Worm (Caenorhabditis elegans) whole organism, L3 larva: ENCODE data around the gene F56A11.6.

Experiments
- R02D3.7 ChIP-seq: fragments of 150-350 bp; optimal IDR thresholded peaks from 2 replicates; lab custom pipeline; 2014; ENCODE audit warnings: missing biosample characterization, missing genetic modification characterization
- ZK546.5 ChIP-seq: sonication (generic microtip); optimal IDR thresholded peaks from 2 replicates; lab custom pipeline; 2017; ENCODE audit warnings: missing biosample characterization, missing genetic modification characterization
- aly-2 ChIP-seq: fragments of 150-350 bp; optimal IDR thresholded peaks from 2 replicates; lab custom pipeline; 2014; ENCODE audit warnings: missing biosample characterization, missing genetic modification characterization
- ama-1 ChIP-seq: fragments of 150-350 bp; optimal IDR thresholded peaks from 2 replicates; lab custom pipeline; 2018
- ceh-16 ChIP-seq: sonication (generic microtip); optimal IDR thresholded peaks from 2 replicates; lab custom pipeline; 2017; ENCODE audit warnings: missing biosample characterization, missing genetic modification characterization
- ceh-28 ChIP-seq: fragments of 150-350 bp; optimal IDR thresholded peaks from 2 replicates; lab custom pipeline; 2014; ENCODE audit warnings: missing biosample characterization, missing genetic modification reagents, missing genetic modification characterization
- ceh-82 ChIP-seq: fragments of 150-350 bp; optimal IDR thresholded peaks from 2 replicates; lab custom pipeline; 2014; ENCODE audit warnings: missing biosample characterization, missing genetic modification characterization
- ceh-9 ChIP-seq: sonication (generic microtip); optimal IDR thresholded peaks from 2 replicates; lab custom pipeline; 2018; ENCODE audit warnings: missing biosample characterization, missing genetic modification characterization
- daf-12 ChIP-seq: fragments of 150-350 bp; optimal IDR thresholded peaks from 2 replicates; lab custom pipeline; 2014; ENCODE audit warnings: missing biosample characterization, missing genetic modification reagents, missing genetic modification characterization
- egl-27 ChIP-seq: sonication (generic microtip); optimal IDR thresholded peaks from 4 replicates; lab custom pipeline; 2017; ENCODE audit warnings: missing biosample characterization, missing genetic modification reagents, missing genetic modification characterization
- egl-5 ChIP-seq: fragments of 150-350 bp; optimal IDR thresholded peaks from 2 replicates; lab custom pipeline; 2017; ENCODE audit warnings: missing biosample characterization, missing genetic modification reagents, missing genetic modification characterization, inconsistent platforms
- elt-1 ChIP-seq: fragments of 150-350 bp; optimal IDR thresholded peaks from 2 replicates; lab custom pipeline; 2014; ENCODE audit warnings: missing biosample characterization, missing genetic modification characterization
- elt-2 ChIP-seq: sonication (generic microtip); optimal IDR thresholded peaks from 2 replicates; lab custom pipeline; 2016; ENCODE audit warnings: missing genetic modification reagents, mild to moderate bottlenecking, missing genetic modification characterization, missing compliant biosample characterization
- elt-3 ChIP-seq, 3 experiments: fragments of 150-350 bp in 1 of 3; sonication (generic microtip) in 2 of 3; optimal IDR thresholded peaks; 2 replicates in 2 of 3; 4 replicates in 1 of 3; lab custom pipeline; 2014 to 2017; ENCODE audit warnings: missing biosample characterization in 3 of 3, missing genetic modification characterization in 3 of 3
- eor-1 ChIP-seq, 2 experiments: fragments of 150-350 bp; optimal IDR thresholded peaks; 2 replicates each; lab custom pipeline; 2014 to 2018; ENCODE audit warnings: missing biosample characterization in 2 of 2, missing genetic modification characterization in 2 of 2
- fkh-10 ChIP-seq: sonication (generic microtip); optimal IDR thresholded peaks from 2 replicates; lab custom pipeline; 2017; ENCODE audit warnings: missing biosample characterization, missing genetic modification reagents, missing genetic modification characterization
- fkh-2 ChIP-seq: fragments of 150-350 bp; optimal IDR thresholded peaks from 2 replicates; lab custom pipeline; 2014; ENCODE audit warnings: missing biosample characterization, missing genetic modification reagents, missing genetic modification characterization
- fos-1 ChIP-seq: fragments of 150-350 bp; optimal IDR thresholded peaks from 2 replicates; lab custom pipeline; 2014; ENCODE audit warnings: missing biosample characterization, missing genetic modification characterization
- hmg-11 ChIP-seq: sonication (generic microtip); optimal IDR thresholded peaks from 2 replicates; lab custom pipeline; 2016; ENCODE audit warnings: missing genetic modification characterization, missing compliant biosample characterization
- jun-1 ChIP-seq: fragments of 150-350 bp; optimal IDR thresholded peaks from 2 replicates; lab custom pipeline; 2014; ENCODE audit warnings: missing biosample characterization, missing genetic modification reagents, missing genetic modification characterization
- lin-15B ChIP-seq: fragments of 150-350 bp; optimal IDR thresholded peaks from 2 replicates; lab custom pipeline; 2014; ENCODE audit warnings: missing biosample characterization, missing genetic modification characterization
- lin-39 ChIP-seq: fragments of 150-350 bp; optimal IDR thresholded peaks from 2 replicates; lab custom pipeline; 2018; ENCODE audit warnings: missing biosample characterization, missing genetic modification reagents, missing genetic modification characterization
- lsy-12 ChIP-seq: sonication (generic microtip); optimal IDR thresholded peaks from 2 replicates; lab custom pipeline; 2016; ENCODE audit warnings: mild to moderate bottlenecking, missing genetic modification characterization, missing compliant biosample characterization
- mdl-1 ChIP-seq: fragments of 150-350 bp; optimal IDR thresholded peaks from 2 replicates; lab custom pipeline; 2014; ENCODE audit warnings: missing biosample characterization, missing genetic modification characterization
- mml-1 ChIP-seq: fragments of 150-350 bp; sonication (generic microtip); optimal IDR thresholded peaks from 3 replicates; lab custom pipeline; 2014; ENCODE audit warnings: missing biosample characterization, missing genetic modification characterization
- nfya-1 ChIP-seq: sonication (generic microtip); optimal IDR thresholded peaks from 2 replicates; lab custom pipeline; 2017; ENCODE audit warnings: missing genetic modification characterization, mild to moderate bottlenecking, missing compliant biosample characterization, antibody characterized with exemption, moderate library complexity; ENCODE audit not compliant: insufficient read depth
- nhr-11 ChIP-seq: fragments of 150-350 bp; optimal IDR thresholded peaks from 2 replicates; lab custom pipeline; 2014; ENCODE audit warnings: missing biosample characterization, missing genetic modification characterization
- nhr-12 ChIP-seq: fragments of 150-350 bp; optimal IDR thresholded peaks from 2 replicates; lab custom pipeline; 2014; ENCODE audit warnings: missing biosample characterization, missing genetic modification characterization
- nhr-23 ChIP-seq: fragments of 150-350 bp; optimal IDR thresholded peaks from 2 replicates; lab custom pipeline; 2014; ENCODE audit warnings: missing biosample characterization, missing genetic modification reagents, missing genetic modification characterization
- nhr-237 ChIP-seq: fragments of 150-350 bp; optimal IDR thresholded peaks from 2 replicates; lab custom pipeline; 2014; ENCODE audit warnings: missing biosample characterization, missing genetic modification characterization
- nhr-25 ChIP-seq: sonication (generic microtip); optimal IDR thresholded peaks from 2 replicates; lab custom pipeline; 2017; ENCODE audit warnings: missing biosample characterization, missing genetic modification characterization
- nhr-28 ChIP-seq: fragments of 150-350 bp; optimal IDR thresholded peaks from 2 replicates; lab custom pipeline; 2014; ENCODE audit warnings: missing biosample characterization, missing genetic modification characterization
- nhr-43 ChIP-seq: sonication (generic microtip); optimal IDR thresholded peaks from 2 replicates; lab custom pipeline; 2016; ENCODE audit warnings: mild to moderate bottlenecking, missing genetic modification characterization, missing compliant biosample characterization; ENCODE audit not compliant: poor library complexity, severe bottlenecking
- nhr-67 ChIP-seq: fragments of 150-350 bp; optimal IDR thresholded peaks from 2 replicates; lab custom pipeline; 2014; ENCODE audit warnings: missing biosample characterization, missing genetic modification characterization
- nhr-76 ChIP-seq: fragments of 150-350 bp; sonication (generic microtip); optimal IDR thresholded peaks from 5 replicates; lab custom pipeline; 2014; ENCODE audit warnings: missing biosample characterization, missing genetic modification characterization
- nhr-77 ChIP-seq: fragments of 150-350 bp; optimal IDR thresholded peaks from 2 replicates; lab custom pipeline; 2014; ENCODE audit warnings: missing biosample characterization, missing genetic modification characterization
- pha-4 ChIP-seq: fragments of 150-350 bp; optimal IDR thresholded peaks from 2 replicates; lab custom pipeline; 2014; ENCODE audit warnings: missing biosample characterization, missing genetic modification reagents, missing genetic modification characterization
- pqm-1 ChIP-seq: fragments of 150-350 bp; optimal IDR thresholded peaks from 2 replicates; lab custom pipeline; 2017; ENCODE audit warnings: missing biosample characterization, missing genetic modification characterization, inconsistent platforms
- sea-2 ChIP-seq: fragments of 150-350 bp; sonication (generic microtip); optimal IDR thresholded peaks from 4 replicates; lab custom pipeline; 2014; ENCODE audit warnings: missing biosample characterization, missing genetic modification reagents, missing genetic modification characterization
- skn-1 ChIP-seq: fragments of 150-350 bp; optimal IDR thresholded peaks from 2 replicates; lab custom pipeline; 2014; ENCODE audit warnings: missing biosample characterization, missing genetic modification characterization
- snpc-4 ChIP-seq: fragments of 150-350 bp; optimal IDR thresholded peaks from 2 replicates; lab custom pipeline; 2014; ENCODE audit warnings: missing biosample characterization, missing genetic modification characterization
- tbx-2 ChIP-seq: sonication (generic microtip); optimal IDR thresholded peaks from 2 replicates; lab custom pipeline; 2016; ENCODE audit warnings: mild to moderate bottlenecking, missing genetic modification characterization, missing compliant biosample characterization
- unc-39 ChIP-seq: sonication (generic microtip); optimal IDR thresholded peaks from 4 replicates; lab custom pipeline; 2017; ENCODE audit warnings: missing biosample characterization, missing genetic modification characterization
- unc-62 ChIP-seq: fragments of 150-350 bp; sonication (generic microtip); optimal IDR thresholded peaks from 4 replicates; lab custom pipeline; 2014; ENCODE audit warnings: missing biosample characterization, missing genetic modification reagents, missing genetic modification characterization
- zag-1 ChIP-seq: fragments of 150-350 bp; optimal IDR thresholded peaks from 2 replicates; lab custom pipeline; 2014; ENCODE audit warnings: missing biosample characterization, missing genetic modification characterization
- ztf-11 ChIP-seq: fragments of 150-350 bp; optimal IDR thresholded peaks from 2 replicates; lab custom pipeline; 2014; ENCODE audit warnings: missing biosample characterization, missing genetic modification characterization
- ztf-4 ChIP-seq: fragments of 150-350 bp; optimal IDR thresholded peaks from 2 replicates; lab custom pipeline; 2014; ENCODE audit warnings: missing biosample characterization, missing genetic modification characterization

F56A11.6 gene

ce11 chrIV:622989-623388 lies 41.0 kb upstream of the F56A11.6 start:
- TF ChIP-seq ceh-9 (tag; lab: Kevin White, UChicago): no peak
- TF ChIP-seq R02D3.7 (tag; lab: Kevin White, UChicago): no peak
- no peak for TF ChIP-seq lin-39
- TF ChIP-seq skn-1 (tag; lab: Kevin White, UChicago): no peak
- TF ChIP-seq fkh-2 (tag; lab: Kevin White, UChicago): no peak
- TF ChIP-seq ZK546.5: no peak
- no peak for TF ChIP-seq nhr-77 (tag; lab: Kevin White, UChicago)
- TF ChIP-seq egl-5 (tag; lab: Kevin White, UChicago): no peak
- TF ChIP-seq nhr-12 (tag; lab: Kevin White, UChicago): no peak
- no peak for TF ChIP-seq hmg-11
- no peak for TF ChIP-seq nhr-67
- no peak for TF ChIP-seq ztf-11 (tag; lab: Kevin White, UChicago)
- TF ChIP-seq elt-3 (tag; optimal IDR thresholded peaks at IDR 0.05; lab: Kevin White, UChicago): no peak
- no peak for TF ChIP-seq nhr-25 (tag; lab: Kevin White, UChicago)
- no peak for TF ChIP-seq ama-1
- no peak for TF ChIP-seq nhr-43 (tag; lab: Kevin White, UChicago)

DNA sequence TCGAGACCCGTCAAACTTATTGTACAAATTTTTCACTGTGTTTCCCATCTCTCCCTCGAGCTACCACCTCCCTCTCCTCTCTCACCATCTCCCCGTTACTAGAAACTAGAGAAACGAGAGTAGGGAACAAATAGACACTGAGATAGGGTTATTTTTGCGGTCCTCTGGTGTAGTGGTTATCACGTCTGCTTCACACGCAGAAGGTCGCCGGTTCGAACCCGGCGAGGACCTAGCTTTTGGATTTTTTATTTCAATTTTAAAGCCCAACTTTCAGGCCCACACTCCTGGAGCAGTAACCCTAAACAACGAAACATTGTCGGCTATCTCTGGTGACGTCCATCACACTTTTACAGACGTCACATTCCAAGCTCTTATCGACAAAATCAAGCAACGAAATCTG lies 38.3 kb upstream of the F56A11.6 start:
- TF ChIP-seq zag-1 (tag; lab: Kevin White, UChicago): no peak
- TF ChIP-seq pha-4 (tag; lab: Kevin White, UChicago): no peak
- TF ChIP-seq lin-15B: peak; percentile 51
- no peak for TF ChIP-seq ztf-11 (tag; lab: Kevin White, UChicago)
- no peak for TF ChIP-seq eor-1 (tag; optimal IDR thresholded peaks at IDR 0.05; lab: Kevin White, UChicago)
- TF ChIP-seq ama-1: no peak
- no peak for TF ChIP-seq nhr-23 (tag; lab: Kevin White, UChicago)
- peak; percentile 70 for TF ChIP-seq egl-27
- peak; percentile 33 for TF ChIP-seq pqm-1 (tag; lab: Kevin White, UChicago)
- peak; percentile 14 for TF ChIP-seq skn-1 (tag; lab: Kevin White, UChicago)
- no peak for TF ChIP-seq mml-1 (tag; lab: Kevin White, UChicago)
- TF ChIP-seq ZK546.5: no peak
- no peak for TF ChIP-seq daf-12 (tag; lab: Kevin White, UChicago)
- no peak for TF ChIP-seq R02D3.7 (tag; lab: Kevin White, UChicago)
- no peak for TF ChIP-seq aly-2 (tag; lab: Kevin White, UChicago)
- peak; percentile 10 for TF ChIP-seq tbx-2
- no peak for TF ChIP-seq sea-2 (GFP tag; lab: Kevin White, UChicago)
- no peak for TF ChIP-seq nhr-77 (tag; lab: Kevin White, UChicago)
- no peak for TF ChIP-seq nhr-11 (tag; lab: Kevin White, UChicago)
- no peak for TF ChIP-seq ztf-4 (tag; lab: Kevin White, UChicago)
- TF ChIP-seq unc-39 (tag; lab: Kevin White, UChicago): no peak
- no peak for TF ChIP-seq elt-1 (tag; lab: Kevin White, UChicago)
- no peak for TF ChIP-seq fos-1 (tag; lab: Kevin White, UChicago)
- TF ChIP-seq lsy-12 (tag; lab: Kevin White, UChicago): peak; percentile 53
- TF ChIP-seq ceh-28 (tag; lab: Kevin White, UChicago): no peak
- no peak for TF ChIP-seq mdl-1
- TF ChIP-seq nhr-25 (tag; lab: Kevin White, UChicago): no peak
- TF ChIP-seq fkh-2 (tag; lab: Kevin White, UChicago): no peak
- no peak for TF ChIP-seq ceh-9 (tag; lab: Kevin White, UChicago)
- TF ChIP-seq nhr-76: no peak
- TF ChIP-seq nhr-43 (tag; lab: Kevin White, UChicago): no peak
- TF ChIP-seq unc-62 (GFP tag; lab: Kevin White, UChicago): no peak
- TF ChIP-seq nhr-237 (tag; lab: Kevin White, UChicago): no peak
- peak; percentile 82 for TF ChIP-seq hmg-11
- no peak for TF ChIP-seq jun-1 (tag; lab: Kevin White, UChicago)
- no peak for TF ChIP-seq ceh-82 (tag; lab: Kevin White, UChicago)
- TF ChIP-seq ceh-16: no peak
- TF ChIP-seq nhr-28 (tag; lab: Kevin White, UChicago): no peak
- no peak for TF ChIP-seq egl-5 (tag; lab: Kevin White, UChicago)
- no peak for TF ChIP-seq nhr-12 (tag; lab: Kevin White, UChicago)
- TF ChIP-seq nhr-67: no peak
- peak; percentile 26 for TF ChIP-seq elt-2 (tag; lab: Kevin White, UChicago)
- peak; percentile 58 for TF ChIP-seq lin-39
- TF ChIP-seq fkh-10 (GFP tag; lab: Kevin White, UChicago): no peak
- peak; percentile 50 for TF ChIP-seq nfya-1 (tag; lab: Kevin White, UChicago)
- no peak for TF ChIP-seq elt-3 (tag; optimal IDR thresholded peaks at IDR 0.05; lab: Kevin White, UChicago)
- TF ChIP-seq snpc-4 (tag; lab: Kevin White, UChicago): no peak
